Worm (Caenorhabditis elegans) whole organism, young adult: ENCODE results near the gene Y17D7B.10.

Experiments used
- B0261.1 ChIP-seq: sonication (generic microtip); optimal IDR thresholded peaks from 2 replicates; lab custom pipeline; 2016; ENCODE audit warnings: mild to moderate bottlenecking, missing genetic modification characterization, moderate library complexity, missing compliant biosample characterization
- C17E4.6 ChIP-seq: fragments of 200-800 bp; sonication (Bioruptor generic); IDR thresholded peaks from 2 replicates; pipeline ENCODE4 v1.3.6; 2022; ENCODE audit warnings: missing genetic modification reagents, missing genetic modification characterization, missing compliant biosample characterization
- F10E7.11 ChIP-seq: sonication (generic microtip); optimal IDR thresholded peaks from 2 replicates; lab custom pipeline; 2017; ENCODE audit warnings: mild to moderate bottlenecking, missing genetic modification characterization, moderate library complexity, missing compliant biosample characterization
- F33H1.4 ChIP-seq: fragments of 200-800 bp; sonication (Bioruptor generic); IDR thresholded peaks from 2 replicates; pipeline ENCODE4 v1.3.6; 2022; ENCODE audit warnings: missing genetic modification reagents, missing genetic modification characterization, missing compliant biosample characterization
- F37B4.10 ChIP-seq: fragments of 200-800 bp; sonication (Bioruptor generic); IDR thresholded peaks from 2 replicates; pipeline ENCODE4 v1.3.6; 2022; ENCODE audit warnings: missing genetic modification characterization, missing compliant biosample characterization
- F39B2.1 ChIP-seq: fragments of 200-800 bp; sonication (Bioruptor generic); IDR thresholded peaks from 2 replicates; pipeline ENCODE4 v1.3.6; 2022; ENCODE audit warnings: missing genetic modification reagents, missing genetic modification characterization, missing compliant biosample characterization
- F55B11.4 ChIP-seq: sonication (generic microtip); optimal IDR thresholded peaks from 2 replicates; lab custom pipeline; 2016; ENCODE audit warnings: missing compliant biosample characterization, missing genetic modification characterization, borderline replicate concordance; ENCODE audit not compliant: insufficient read depth
- K11D2.4 ChIP-seq: fragments of 200-800 bp; sonication (Bioruptor generic); IDR thresholded peaks from 2 replicates; pipeline ENCODE4 v1.3.6; 2022; ENCODE audit warnings: missing genetic modification reagents, missing genetic modification characterization, missing compliant biosample characterization
- K12H6.12 ChIP-seq: fragments of 200-800 bp; sonication (Bioruptor generic); optimal IDR thresholded peaks from 2 replicates; lab custom pipeline; 2018; ENCODE audit warnings: mild to moderate bottlenecking, missing genetic modification characterization, missing compliant biosample characterization
- aptf-3 ChIP-seq: fragments of 200-800 bp; sonication (Bioruptor generic); IDR thresholded peaks from 2 replicates; pipeline ENCODE4 v1.3.6; 2022; ENCODE audit warnings: missing genetic modification characterization, missing compliant biosample characterization
- attf-3 ChIP-seq: fragments of 200-800 bp; sonication (Bioruptor generic); conservative IDR thresholded peaks from 2 replicates; pipeline ENCODE4 v1.3.6; 2022; ENCODE audit warnings: missing genetic modification reagents, missing genetic modification characterization, missing compliant biosample characterization
- bed-1 ChIP-seq: fragments of 200-800 bp; sonication (Bioruptor generic); IDR thresholded peaks from 2 replicates; pipeline ENCODE4 v1.3.6; 2022; ENCODE audit warnings: missing genetic modification reagents, missing genetic modification characterization, missing compliant biosample characterization
- cebp-1 ChIP-seq, 2 experiments: fragments of 200-800 bp in 1 of 2; sonication (Bioruptor generic) in 1 of 2; sonication (generic microtip) in 1 of 2; IDR thresholded peaks in 1 of 2; optimal IDR thresholded peaks in 1 of 2; 2 replicates each; pipeline versions ENCODE4 v1.3.6 to Lab custom; 2017 to 2022; ENCODE audit warnings: missing compliant biosample characterization in 2 of 2, missing genetic modification characterization in 2 of 2, mild to moderate bottlenecking in 1 of 2, missing genetic modification reagents in 1 of 2, moderate library complexity in 1 of 2
- dox-1 ChIP-seq: fragments of 200-800 bp; sonication (Bioruptor generic); IDR thresholded peaks from 2 replicates; pipeline ENCODE4 v1.3.6; 2022; ENCODE audit warnings: missing genetic modification reagents, missing genetic modification characterization, missing compliant biosample characterization
- egl-18 ChIP-seq: fragments of 200-800 bp; sonication (Bioruptor generic); IDR thresholded peaks from 2 replicates; pipeline ENCODE4 v1.3.6; 2022; ENCODE audit warnings: missing genetic modification reagents, missing genetic modification characterization, missing compliant biosample characterization
- hmg-1.2 ChIP-seq: fragments of 200-800 bp; sonication (Bioruptor generic); IDR thresholded peaks from 2 replicates; pipeline ENCODE4 v1.3.6; 2022; ENCODE audit warnings: missing genetic modification reagents, missing genetic modification characterization, missing compliant biosample characterization
- lin-35 ChIP-seq, 3 experiments: fragments of 150-350 bp in 2 of 3; sonication (generic microtip) in 1 of 3; optimal IDR thresholded peaks; 2 replicates each; lab custom pipeline; 2014 to 2018; ENCODE audit warnings: missing biosample characterization in 3 of 3, missing genetic modification characterization in 3 of 3, missing genetic modification reagents in 3 of 3
- lin-40 ChIP-seq: sonication (generic microtip); optimal IDR thresholded peaks from 2 replicates; lab custom pipeline; 2016; ENCODE audit warnings: missing genetic modification characterization, mild to moderate bottlenecking, missing compliant biosample characterization, missing genotype, missing genetic modification reagents
- lin-54 ChIP-seq: fragments of 200-800 bp; sonication (Bioruptor generic); optimal IDR thresholded peaks from 2 replicates; lab custom pipeline; 2018; ENCODE audit warnings: mild to moderate bottlenecking, missing genetic modification characterization, missing compliant biosample characterization
- mcd-1 ChIP-seq: fragments of 200-800 bp; sonication (Bioruptor generic); IDR thresholded peaks from 2 replicates; pipeline ENCODE4 v1.3.6; 2022; ENCODE audit warnings: missing genetic modification reagents, missing genetic modification characterization, missing compliant biosample characterization
- mel-28 ChIP-seq: sonication (generic microtip); optimal IDR thresholded peaks from 2 replicates; lab custom pipeline; 2016; ENCODE audit warnings: borderline replicate concordance, mild to moderate bottlenecking, missing genetic modification characterization, missing compliant biosample characterization
- mes-4 ChIP-seq: sonication (generic microtip); optimal IDR thresholded peaks from 2 replicates; lab custom pipeline; 2016; ENCODE audit warnings: missing genotype, missing genetic modification characterization, missing compliant biosample characterization
- nfya-1 ChIP-seq: sonication (generic microtip); optimal IDR thresholded peaks from 2 replicates; lab custom pipeline; 2017; ENCODE audit warnings: antibody characterized with exemption, missing compliant biosample characterization, missing genetic modification characterization, borderline replicate concordance; ENCODE audit not compliant: insufficient read depth
- nfya-2 ChIP-seq: fragments of 200-800 bp; sonication (Bioruptor generic); IDR thresholded peaks from 2 replicates; pipeline ENCODE4 v1.3.6; 2022; ENCODE audit warnings: missing genetic modification reagents, missing genetic modification characterization, missing compliant biosample characterization
- nfyb-1 ChIP-seq: fragments of 200-800 bp; sonication (Bioruptor generic); IDR thresholded peaks from 2 replicates; pipeline ENCODE4 v1.3.6; 2022; ENCODE audit warnings: missing genetic modification reagents, missing genetic modification characterization, missing compliant biosample characterization
- nhr-120 ChIP-seq: fragments of 200-800 bp; sonication (Bioruptor generic); IDR thresholded peaks from 2 replicates; pipeline ENCODE4 v1.3.6; 2022; ENCODE audit warnings: missing genetic modification characterization, missing compliant biosample characterization
- nhr-179 ChIP-seq: sonication (generic microtip); optimal IDR thresholded peaks from 2 replicates; lab custom pipeline; 2016; ENCODE audit warnings: mild to moderate bottlenecking, missing genetic modification characterization, missing compliant biosample characterization
- nhr-80 ChIP-seq: sonication (generic microtip); optimal IDR thresholded peaks from 2 replicates; lab custom pipeline; 2016; ENCODE audit warnings: missing genetic modification characterization, missing compliant biosample characterization
- rpc-1 ChIP-seq, 2 experiments: fragments of 150-350 bp in 1 of 2; sonication (generic microtip) in 1 of 2; optimal IDR thresholded peaks; 2 replicates each; lab custom pipeline; 2014 to 2018; ENCODE audit warnings: missing biosample characterization in 1 of 2, missing genetic modification characterization in 1 of 2, missing genetic modification reagents in 1 of 2, missing genotype in 1 of 2
- snpc-1.3 ChIP-seq: sonication (generic microtip); optimal IDR thresholded peaks from 2 replicates; lab custom pipeline; 2017; ENCODE audit warnings: missing genetic modification characterization, mild to moderate bottlenecking, missing compliant biosample characterization, antibody characterized with exemption, moderate library complexity, missing genotype, missing genetic modification reagents; ENCODE audit not compliant: insufficient read depth
- snpc-4 ChIP-seq, 5 experiments: fragments of 150-350 bp in 1 of 5; sonication (generic microtip) in 4 of 5; optimal IDR thresholded peaks; 2 replicates each; lab custom pipeline; 2014 to 2018; ENCODE audit warnings: missing genetic modification characterization in 5 of 5, missing biosample characterization in 3 of 5, antibody characterized with exemption in 2 of 5, mild to moderate bottlenecking in 2 of 5, missing compliant biosample characterization in 2 of 5, missing genotype in 2 of 5, moderate library complexity in 2 of 5, missing genetic modification reagents in 1 of 5
- sptf-2 ChIP-seq: fragments of 200-800 bp; sonication (Bioruptor generic); optimal IDR thresholded peaks from 2 replicates; lab custom pipeline; 2018; ENCODE audit warnings: mild to moderate bottlenecking, missing genetic modification characterization, missing compliant biosample characterization
- tbp1 ChIP-seq: fragments of 200-800 bp; sonication (Bioruptor generic); optimal IDR thresholded peaks from 2 replicates; lab custom pipeline; 2018; ENCODE audit warnings: mild to moderate bottlenecking, missing genetic modification characterization, missing compliant biosample characterization
- unc-130 ChIP-seq: sonication (generic microtip); optimal IDR thresholded peaks from 2 replicates; lab custom pipeline; 2016; ENCODE audit warnings: missing genetic modification reagents, missing genetic modification characterization, missing compliant biosample characterization
- zfh-2 ChIP-seq: fragments of 200-800 bp; sonication (Bioruptor generic); conservative IDR thresholded peaks from 2 replicates; pipeline ENCODE4 v1.3.6; 2022; ENCODE audit warnings: missing genetic modification reagents, missing genetic modification characterization, missing compliant biosample characterization

Gene Y17D7B.10

ce11 chrV:18776245-18776737, 7.2 kb upstream of the Y17D7B.10 start, which contains the start of gene Y17D7B.4:
Gene Y17D7B.4, minus strand, starts transcription at chrV:18776687.
- no peak for TF ChIP-seq B0261.1 (tag; lab: Kevin White, UChicago)
- TF ChIP-seq K12H6.12, result no peak
- TF ChIP-seq rpc-1 (optimal IDR thresholded peaks at IDR 0.05; lab: Kevin White, UChicago), result no peak
- TF ChIP-seq rpc-1 (tag; optimal IDR thresholded peaks at IDR 0.05; lab: Kevin White, UChicago), result no peak
- no peak for TF ChIP-seq attf-3
- no peak for TF ChIP-seq lin-54 (GFP tag; lab: Kevin White, UChicago)
- TF ChIP-seq egl-18 (GFP tag; lab: Robert Waterston, UW), result no peak
- TF ChIP-seq F10E7.11 (tag; lab: Kevin White, UChicago), result no peak
- TF ChIP-seq F33H1.4, result no peak
- TF ChIP-seq, all 124 proteins: peak for 0

- TF ChIP-seq tbp1 (GFP tag; lab: Kevin White, UChicago), result peak; percentile 73
- TF ChIP-seq rpc-1 (optimal IDR thresholded peaks at IDR 0.05; lab: Kevin White, UChicago), result peak; percentile 25
- peak; percentile 68 for TF ChIP-seq rpc-1 (tag; optimal IDR thresholded peaks at IDR 0.05; lab: Kevin White, UChicago)
- no peak for TF ChIP-seq dox-1
- peak; percentile 3 for TF ChIP-seq B0261.1 (tag; lab: Kevin White, UChicago)
These were observed 2.9 kb upstream of the Y17D7B.10 start for ce11 chrV:18780605-18781004.

DNA sequence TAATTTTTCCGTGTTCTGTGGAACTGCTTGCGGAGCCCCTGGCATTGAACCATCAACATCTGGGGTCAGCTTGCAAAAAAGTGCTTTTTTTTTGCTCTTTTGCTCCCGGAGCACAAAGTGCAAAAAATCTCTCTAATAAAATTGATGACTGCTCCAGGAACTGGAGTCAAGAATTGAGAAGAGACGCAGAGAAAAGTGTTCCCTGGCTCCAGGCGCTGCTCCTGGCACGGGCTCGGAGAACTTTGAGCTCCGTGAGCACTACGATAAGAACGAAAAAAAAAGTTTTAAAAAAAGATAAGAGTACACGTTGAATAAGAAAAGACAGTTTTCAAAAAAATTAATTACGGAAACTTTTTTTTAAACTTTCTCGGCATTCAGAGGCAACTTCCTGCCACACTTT, 769 bp upstream of the Y17D7B.10 start:
- TF ChIP-seq tbp1 (GFP tag; lab: Kevin White, UChicago) (no peak), snpc-4 (GFP tag; optimal IDR thresholded peaks at IDR 0.05; lab: Kevin White, UChicago) (no peak), snpc-4 (tag; optimal IDR thresholded peaks at IDR 0.05; lab: Kevin White, UChicago) (peak in 1 of 4 experiments; percentile 15), mel-28 (tag; lab: Kevin White, UChicago) (no peak), hmg-1.2 (peak; percentile 27; the same call in 1 of the 2 replicates), nhr-179 (no peak), nfya-2 (GFP tag; lab: Robert Waterston, UW) (no peak), sptf-2 (GFP tag; lab: Kevin White, UChicago) (no peak), snpc-1.3 (tag; lab: Kevin White, UChicago) (no peak), nfyb-1 (GFP tag; lab: Robert Waterston, UW) (no peak), nhr-80 (tag; lab: Kevin White, UChicago) (peak; percentile 76), cebp-1 (GFP tag; IDR thresholded peaks at IDR 0.05; lab: Robert Waterston, UW) (no peak), cebp-1 (tag; optimal IDR thresholded peaks at IDR 0.05; lab: Kevin White, UChicago) (peak; percentile 32), dox-1 (peak; percentile 61), F37B4.10 (GFP tag; lab: Robert Waterston, UW) (no peak), lin-35 (GFP tag; optimal IDR thresholded peaks at IDR 0.05; lab: Kevin White, UChicago) (peak in 1 of 3 experiments; percentile 15), mcd-1 (no peak), B0261.1 (tag; lab: Kevin White, UChicago) (no peak), unc-130 (GFP tag; lab: Kevin White, UChicago) (no peak), zfh-2 (GFP tag; lab: Robert Waterston, UW) (peak; percentile 48)
- TF ChIP-seq, all 124 proteins: peak for 7

DNA sequence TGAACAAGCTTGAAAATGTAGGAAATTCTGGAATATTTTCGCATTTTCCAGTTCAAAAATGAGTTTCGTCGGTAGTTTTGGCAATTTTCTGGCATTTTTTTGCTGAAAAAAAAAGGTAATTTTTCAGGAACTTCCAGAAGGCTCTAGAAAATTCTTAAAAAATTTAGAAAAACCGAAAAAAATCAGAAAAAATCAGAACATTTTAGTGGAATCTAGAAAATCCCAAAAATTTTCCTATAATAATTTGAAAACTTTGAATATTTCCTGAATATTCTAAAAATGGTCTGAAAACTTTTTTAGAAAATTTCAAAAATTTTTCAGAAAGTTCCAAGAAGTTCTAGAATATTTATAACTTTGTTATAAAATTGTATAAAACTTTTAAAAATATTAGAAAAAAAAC, 3.2 kb downstream of the Y17D7B.10 start, which contains the start of gene Y17D7B.3:
TSS of gene Y17D7B.3 (minus strand) at position 101 of the 400 bp plus-strand sequence.
- TF ChIP-seq nfya-1 (tag; lab: Kevin White, UChicago) (no peak), nhr-179 (no peak), K11D2.4 (no peak), F55B11.4 (tag; lab: Kevin White, UChicago) (no peak), attf-3 (no peak), lin-40 (tag; lab: Kevin White, UChicago) (no peak), aptf-3 (no peak), F39B2.1 (GFP tag; lab: Robert Waterston, UW) (no peak), nhr-120 (no peak), C17E4.6 (GFP tag; lab: Robert Waterston, UW) (no peak), bed-1 (GFP tag; lab: Robert Waterston, UW) (no peak), mes-4 (tag; lab: Kevin White, UChicago) (no peak)
- TF ChIP-seq, all 124 proteins: peak for 0
